Worm (Caenorhabditis elegans): Measurements from ENCODE around the gene Y71H2B.4.

DNA sequence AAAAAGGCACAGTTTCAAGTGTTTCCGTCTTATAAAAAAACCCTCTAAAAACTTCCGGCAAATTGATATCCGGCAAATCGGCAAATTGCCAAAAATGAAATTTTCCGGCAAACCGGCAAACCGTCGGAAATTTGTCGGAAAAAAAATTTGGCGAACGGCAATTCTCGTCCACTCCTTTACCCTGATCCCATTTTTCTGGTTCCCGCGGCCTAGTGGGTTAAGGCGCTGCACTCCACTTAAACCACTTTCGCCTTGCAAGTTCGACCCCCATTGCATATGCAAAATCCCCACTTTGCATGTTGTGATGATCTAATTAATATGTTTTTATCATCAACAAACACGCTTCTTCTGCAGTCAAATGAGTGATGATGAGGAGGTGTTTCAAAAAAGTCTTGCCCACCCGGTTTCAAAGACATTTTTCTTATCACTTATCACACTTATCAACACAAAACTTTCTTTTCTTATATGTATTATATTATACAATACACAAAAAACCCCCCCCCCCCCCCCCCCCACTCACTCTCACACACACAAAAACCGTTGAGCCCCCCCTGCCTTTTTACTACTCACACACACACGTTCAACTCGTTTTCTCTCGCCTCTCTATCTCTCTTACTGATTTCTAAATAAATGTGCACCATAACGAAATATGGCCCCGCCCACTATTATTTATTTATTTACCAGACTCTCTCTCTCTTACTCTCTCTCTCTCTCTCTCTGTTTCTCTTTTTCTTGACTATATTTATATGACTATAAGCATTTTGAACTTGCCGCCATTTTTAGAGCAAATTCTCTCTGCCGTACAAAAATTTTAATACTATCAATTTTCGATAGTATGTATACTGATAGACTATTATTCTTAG lies 34.2 kb downstream of the Y71H2B.4 start:
- TF ChIP-seq aly-2 (tag; optimal IDR thresholded peaks at IDR 0.05) (no peak), fos-1 (tag; optimal IDR thresholded peaks at IDR 0.05) (no peak), sup-37 (GFP tag; optimal IDR thresholded peaks at IDR 0.05) (no peak), mdl-1 (tag; optimal IDR thresholded peaks at IDR 0.05) (no peak), nhr-237 (tag; optimal IDR thresholded peaks at IDR 0.05) (no peak), snu-23 (GFP tag; optimal IDR thresholded peaks at IDR 0.05) (no peak), unc-62 (GFP tag; optimal IDR thresholded peaks at IDR 0.05) (no peak), nhr-90 (tag; optimal IDR thresholded peaks at IDR 0.05; ENCODE audit: poor library complexity) (no peak), nhr-11 (tag; optimal IDR thresholded peaks at IDR 0.05) (no peak), ces-1 (GFP tag; optimal IDR thresholded peaks at IDR 0.05) (no peak), ama-1 (optimal IDR thresholded peaks at IDR 0.05) (no peak)

All from whole organism, L1 larva.